Fruit fly (Drosophila melanogaster): Measurements from ENCODE around the gene Myc.

DNA sequence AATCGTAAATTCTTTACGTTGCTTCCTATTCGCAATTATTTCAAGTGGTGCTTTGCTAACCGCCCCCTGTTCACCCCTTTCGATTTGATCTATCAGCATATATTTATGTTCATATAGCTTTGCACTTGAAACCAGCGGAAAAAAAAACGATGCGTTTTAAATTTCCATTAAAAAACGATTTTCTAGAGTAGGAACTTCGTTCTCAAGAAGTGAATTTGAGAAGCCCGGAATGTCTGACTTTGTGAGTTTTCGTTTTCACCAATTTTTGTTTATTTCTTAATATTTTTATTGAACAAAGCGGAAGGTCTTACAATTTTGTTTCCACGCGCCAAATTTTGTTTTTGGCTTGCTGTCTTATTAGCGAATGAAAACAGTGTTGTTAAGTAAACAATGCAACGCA, 10.5 kb upstream of the Myc start:
- TF ChIP-seq CG6808 (GFP tag; optimal IDR thresholded peaks at IDR 0.05) (no peak), CG32006 (GFP tag; optimal IDR thresholded peaks at IDR 0.05) (no peak), Hr4 (GFP tag; optimal IDR thresholded peaks at IDR 0.05) (no peak), Lpt (GFP tag; optimal IDR thresholded peaks at IDR 0.05) (no peak), cyc (GFP tag; optimal IDR thresholded peaks at IDR 0.05) (no peak), lz (GFP tag; optimal IDR thresholded peaks at IDR 0.05) (no peak), fd59A (GFP tag; optimal IDR thresholded peaks at IDR 0.05) (no peak)

All from whole organism, prepupa.